Fruit fly (Drosophila melanogaster) whole organism, embryonic: ENCODE results near the gene mRpS10.

Source experiments
- BEAF-32 ChIP-seq: fragments of 200-800 bp; sonication (Bioruptor generic); optimal IDR thresholded peaks from 3 replicates; lab custom pipeline; 2017; ENCODE audit warnings: missing biosample characterization, missing genetic modification characterization, mild to moderate bottlenecking, moderate library complexity, missing genetic modification reagents
- CG10209 ChIP-seq: fragments of 200-800 bp; sonication (Bioruptor generic); optimal IDR thresholded peaks from 3 replicates; lab custom pipeline; 2017; ENCODE audit warnings: missing biosample characterization, mild to moderate bottlenecking, missing genetic modification characterization, missing genetic modification reagents
- CG10267 ChIP-seq: fragments of 200-800 bp; sonication (Bioruptor generic); optimal IDR thresholded peaks from 2 replicates; lab custom pipeline; 2018; ENCODE audit warnings: missing biosample characterization, mild to moderate bottlenecking, missing genetic modification characterization, moderate library complexity
- CG10462 ChIP-seq: fragments of 200-800 bp; sonication (Bioruptor generic); optimal IDR thresholded peaks from 2 replicates; lab custom pipeline; 2016; ENCODE audit warnings: missing biosample characterization, missing genetic modification characterization
- CG11093 ChIP-seq: fragments of 200-800 bp; sonication (Bioruptor generic); IDR thresholded peaks from 3 replicates; pipeline ENCODE4 v1.3.6; 2022; ENCODE audit warnings: missing biosample characterization, missing genetic modification characterization
- CG12391 ChIP-seq: fragments of 200-800 bp; sonication (Bioruptor generic); optimal IDR thresholded peaks from 3 replicates; lab custom pipeline; 2018; ENCODE audit warnings: missing biosample characterization, mild to moderate bottlenecking, missing genetic modification characterization, moderate library complexity
- CG13296 ChIP-seq: fragments of 200-800 bp; sonication (Bioruptor generic); optimal IDR thresholded peaks from 3 replicates; lab custom pipeline; 2018; ENCODE audit warnings: missing biosample characterization, mild to moderate bottlenecking, missing genetic modification characterization
- CG14014 ChIP-seq: fragments of 200-800 bp; sonication (Bioruptor generic); IDR thresholded peaks from 2 replicates; pipeline ENCODE4 v1.3.6; 2022; ENCODE audit warnings: missing biosample characterization, missing genetic modification characterization
- CG15514 ChIP-seq: fragments of 200-800 bp; sonication (Bioruptor generic); optimal IDR thresholded peaks from 3 replicates; lab custom pipeline; 2017; ENCODE audit warnings: missing biosample characterization, missing genetic modification characterization, mild to moderate bottlenecking, moderate library complexity, missing genetic modification reagents
- CG2116 ChIP-seq: fragments of 200-800 bp; sonication (Bioruptor generic); optimal IDR thresholded peaks from 3 replicates; lab custom pipeline; 2018; ENCODE audit warnings: missing biosample characterization, mild to moderate bottlenecking, missing genetic modification characterization
- CG2712 ChIP-seq: fragments of 200-800 bp; optimal IDR thresholded peaks from 3 replicates; lab custom pipeline; 2019; ENCODE audit warnings: missing biosample characterization, mild to moderate bottlenecking, missing genetic modification characterization, moderate library complexity
- CG5180 ChIP-seq: fragments of 200-800 bp; sonication (Bioruptor generic); optimal IDR thresholded peaks from 3 replicates; lab custom pipeline; 2017; ENCODE audit warnings: missing biosample characterization, missing genetic modification characterization, mild to moderate bottlenecking, moderate library complexity, missing genetic modification reagents
- CG6272 ChIP-seq: fragments of 200-800 bp; sonication (Bioruptor generic); IDR thresholded peaks from 2 replicates; pipeline ENCODE4 v1.3.6; 2022; ENCODE audit warnings: missing biosample characterization, missing genetic modification characterization
- CG7928 ChIP-seq: fragments of 200-800 bp; sonication (Bioruptor generic); optimal IDR thresholded peaks from 2 replicates; lab custom pipeline; 2017; ENCODE audit warnings: missing biosample characterization, mild to moderate bottlenecking, missing genetic modification characterization
- CG8388 ChIP-seq: fragments of 200-800 bp; sonication (Bioruptor generic); optimal IDR thresholded peaks from 2 replicates; lab custom pipeline; 2019; ENCODE audit warnings: missing biosample characterization, mild to moderate bottlenecking, missing genetic modification characterization, moderate library complexity
- CoRest ChIP-seq: fragments of 200-800 bp; sonication (Bioruptor generic); optimal IDR thresholded peaks from 3 replicates; lab custom pipeline; 2018; ENCODE audit warnings: missing biosample characterization, mild to moderate bottlenecking, missing genetic modification characterization, moderate library complexity
- D ChIP-seq, 2 experiments: fragments of 200-800 bp in 1 of 2; fragments of >200 bp in 1 of 2; sonication (Bioruptor generic) in 1 of 2; optimal IDR thresholded peaks; 2 replicates in 1 of 2; 3 replicates in 1 of 2; lab custom pipeline; 2017; ENCODE audit warnings: mild to moderate bottlenecking in 1 of 2, missing biosample characterization in 1 of 2, missing genetic modification characterization in 1 of 2, missing genetic modification reagents in 1 of 2
- Deaf1 ChIP-seq: fragments of 200-800 bp; optimal IDR thresholded peaks from 3 replicates; lab custom pipeline; 2019; ENCODE audit warnings: missing biosample characterization, mild to moderate bottlenecking, missing genetic modification characterization, moderate library complexity
- Dp ChIP-seq: fragments of 200-800 bp; sonication (Bioruptor generic); optimal IDR thresholded peaks from 2 replicates; lab custom pipeline; 2018; ENCODE audit warnings: missing biosample characterization, mild to moderate bottlenecking, missing genetic modification characterization, moderate library complexity
- Ets97D ChIP-seq: fragments of 200-800 bp; sonication (Bioruptor generic); optimal IDR thresholded peaks from 3 replicates; lab custom pipeline; 2016; ENCODE audit warnings: missing biosample characterization, missing genetic modification characterization
- HLH54F ChIP-seq: fragments of 200-800 bp; sonication (Bioruptor generic); optimal IDR thresholded peaks from 3 replicates; lab custom pipeline; 2016; ENCODE audit warnings: missing biosample characterization, missing genetic modification characterization
- Lhr ChIP-seq: fragments of 200-800 bp; sonication (Bioruptor generic); optimal IDR thresholded peaks from 3 replicates; lab custom pipeline; 2017; ENCODE audit warnings: mild to moderate bottlenecking, missing biosample characterization, missing genetic modification reagents, missing genetic modification characterization
- MESR4 ChIP-seq: fragments of 200-800 bp; sonication (Bioruptor generic); optimal IDR thresholded peaks from 2 replicates; lab custom pipeline; 2018; ENCODE audit warnings: missing biosample characterization, mild to moderate bottlenecking, missing genetic modification characterization, moderate library complexity
- Med ChIP-seq: fragments of 200-800 bp; sonication (Bioruptor generic); peaks from one replicate; lab custom pipeline; 2016; ENCODE audit warnings: missing biosample characterization, missing genetic modification characterization, mild to moderate bottlenecking, inconsistent platforms, moderate library complexity
- Myb ChIP-seq: fragments of 200-800 bp; sonication (Bioruptor generic); optimal IDR thresholded peaks from 2 replicates; lab custom pipeline; 2016; ENCODE audit warnings: missing biosample characterization, missing genetic modification characterization
- Opbp ChIP-seq: fragments of 200-800 bp; sonication (Bioruptor generic); IDR thresholded peaks from 3 replicates; pipeline ENCODE4 v1.3.6; 2022; ENCODE audit warnings: missing biosample characterization, missing genetic modification characterization; ENCODE audit not compliant: partially characterized antibody
- Rfx ChIP-seq: fragments of 200-800 bp; sonication (Bioruptor generic); IDR thresholded peaks from 2 replicates; pipeline ENCODE4 v1.3.6; 2022; ENCODE audit warnings: missing biosample characterization, missing genetic modification characterization
- Sox100B ChIP-seq: fragments of 200-800 bp; sonication (Bioruptor generic); optimal IDR thresholded peaks from 3 replicates; lab custom pipeline; 2018; ENCODE audit warnings: missing biosample characterization, mild to moderate bottlenecking, missing genetic modification characterization
- bcd ChIP-seq: fragments of 200-800 bp; sonication (Bioruptor generic); optimal IDR thresholded peaks from 2 replicates; lab custom pipeline; 2017; ENCODE audit warnings: missing biosample characterization, mild to moderate bottlenecking, missing genetic modification characterization
- cad ChIP-seq: fragments of >200 bp; optimal IDR thresholded peaks from 2 replicates; lab custom pipeline; 2017; ENCODE audit warnings: missing biosample characterization, missing genetic modification characterization
- gce ChIP-seq: fragments of 200-800 bp; sonication (Bioruptor generic); IDR thresholded peaks from 3 replicates; pipeline ENCODE4 v1.3.6; 2022; ENCODE audit warnings: missing biosample characterization, missing genetic modification characterization
- kah ChIP-seq: fragments of 200-800 bp; sonication (Bioruptor generic); optimal IDR thresholded peaks from 2 replicates; lab custom pipeline; 2018; ENCODE audit warnings: missing biosample characterization, mild to moderate bottlenecking, missing genetic modification characterization
- org-1 ChIP-seq: fragments of 200-800 bp; sonication (Bioruptor generic); optimal IDR thresholded peaks from 2 replicates; lab custom pipeline; 2017; ENCODE audit warnings: missing biosample characterization, missing genetic modification characterization
- phol ChIP-seq: fragments of 200-800 bp; sonication (Bioruptor generic); optimal IDR thresholded peaks from 3 replicates; lab custom pipeline; 2018; ENCODE audit warnings: missing biosample characterization, mild to moderate bottlenecking, missing genetic modification characterization, moderate library complexity
- prd ChIP-seq, 3 experiments: fragments of >200 bp in 2 of 3; fragments of 200-800 bp in 1 of 3; sonication (Bioruptor generic) in 1 of 3; optimal IDR thresholded peaks in 2 of 3; IDR thresholded peaks in 1 of 3; 2 replicates in 2 of 3; 3 replicates in 1 of 3; pipeline versions ENCODE4 v1.3.6 to Lab custom; 2017 to 2022; ENCODE audit warnings: missing biosample characterization in 1 of 3, missing genetic modification characterization in 1 of 3
- pzg ChIP-seq: fragments of 200-800 bp; sonication (Bioruptor generic); optimal IDR thresholded peaks from 3 replicates; lab custom pipeline; 2018; ENCODE audit warnings: missing biosample characterization, mild to moderate bottlenecking, missing genetic modification characterization, moderate library complexity
- row ChIP-seq: fragments of 200-800 bp; sonication (Bioruptor generic); IDR thresholded peaks from 3 replicates; pipeline ENCODE4 v1.3.6; 2022; ENCODE audit warnings: missing biosample characterization, missing genetic modification characterization
- sc ChIP-seq, 3 experiments: fragments of >200 bp in 2 of 3; fragments of 200-800 bp in 1 of 3; sonication (Bioruptor generic) in 1 of 3; optimal IDR thresholded peaks; 2 replicates in 2 of 3; 3 replicates in 1 of 3; lab custom pipeline; 2017; ENCODE audit warnings: mild to moderate bottlenecking in 1 of 3, missing biosample characterization in 1 of 3, missing genetic modification characterization in 1 of 3, missing genetic modification reagents in 1 of 3
- tll ChIP-seq, 2 experiments: fragments of 200-800 bp in 1 of 2; fragments of >200 bp in 1 of 2; sonication (Bioruptor generic) in 1 of 2; optimal IDR thresholded peaks; 2 replicates each; lab custom pipeline; 2017 to 2019; ENCODE audit warnings: missing biosample characterization in 2 of 2, missing genetic modification characterization in 2 of 2, mild to moderate bottlenecking in 1 of 2, moderate library complexity in 1 of 2
- trem ChIP-seq: fragments of 200-800 bp; optimal IDR thresholded peaks from 3 replicates; lab custom pipeline; 2019; ENCODE audit warnings: missing biosample characterization, mild to moderate bottlenecking, missing genetic modification characterization, moderate library complexity
- vvl ChIP-seq: fragments of 200-800 bp; sonication (Bioruptor generic); IDR thresholded peaks from 2 replicates; pipeline ENCODE4 v1.3.6; 2022; ENCODE audit warnings: missing biosample characterization, missing genetic modification characterization

The mRpS10 gene

dm6 chr3R:15249037-15249436 lies 19.6 kb downstream of the mRpS10 start, which contains the start of gene Amt:
TSS of gene Amt (minus strand) at chr3R:15249137.
- TF ChIP-seq cad (GFP tag; lab: Kevin White, UChicago): no peak
- TF ChIP-seq Dp: no peak
- no peak for TF ChIP-seq CG11093
- no peak for TF ChIP-seq bcd (GFP tag; lab: Kevin White, UChicago)
- no peak for TF ChIP-seq CG13296 (GFP tag; lab: Kevin White, UChicago)
- TF ChIP-seq prd (optimal IDR thresholded peaks at IDR 0.05; lab: Kevin White, UChicago): no peak
- no peak for TF ChIP-seq prd (GFP tag; IDR thresholded peaks at IDR 0.05; lab: Robert Waterston, UW)
- no peak for TF ChIP-seq CG6272 (GFP tag; lab: Robert Waterston, UW)
- no peak for TF ChIP-seq tll (GFP tag; optimal IDR thresholded peaks at IDR 0.05; lab: Kevin White, UChicago)
- TF ChIP-seq CG14014: no peak
- TF ChIP-seq CG10209 (GFP tag; lab: Kevin White, UChicago): no peak

dm6 chr3R:15249735-15250134 lies 20.3 kb downstream of the mRpS10 start, which contains the start of gene CG42404:
TSS of gene CG42404 (plus strand) at chr3R:15250094.
- no peak for TF ChIP-seq org-1 (GFP tag; lab: Kevin White, UChicago)
- peak; percentile 45 for TF ChIP-seq D (optimal IDR thresholded peaks at IDR 0.05; lab: Kevin White, UChicago)
- TF ChIP-seq D (GFP tag; optimal IDR thresholded peaks at IDR 0.05; lab: Kevin White, UChicago): no peak
- no peak for TF ChIP-seq Rfx
- TF ChIP-seq Opbp: peak; percentile 34; the same call in 2 of the 3 replicates
- peak; percentile 6 for TF ChIP-seq Dp
- peak; percentile 5 for TF ChIP-seq CG10267 (tag; lab: Kevin White, UChicago)
- peak; percentile 92 for TF ChIP-seq CG7928 (GFP tag; lab: Kevin White, UChicago)
- TF ChIP-seq gce (GFP tag; lab: Robert Waterston, UW): no peak
- TF ChIP-seq vvl (GFP tag; lab: Robert Waterston, UW): no peak
- peak; percentile 21 for TF ChIP-seq CG12391 (tag; lab: Kevin White, UChicago)
- TF ChIP-seq CG15514 (GFP tag; lab: Kevin White, UChicago): peak; percentile 99
- TF ChIP-seq CoRest (tag; lab: Kevin White, UChicago): peak; percentile 22
- peak; percentile 86 for TF ChIP-seq Deaf1 (tag; lab: Kevin White, UChicago)
- no peak for TF ChIP-seq kah
- peak; percentile 4 for TF ChIP-seq BEAF-32 (GFP tag; lab: Kevin White, UChicago)
- TF ChIP-seq MESR4 (GFP tag; lab: Kevin White, UChicago): peak; percentile 7
- TF ChIP-seq CG2712 (tag; lab: Kevin White, UChicago): peak; percentile 7
- TF ChIP-seq CG5180 (GFP tag; lab: Kevin White, UChicago): peak; percentile 77
- peak; percentile 15 for TF ChIP-seq CG2116 (GFP tag; lab: Kevin White, UChicago)
- TF ChIP-seq row: peak; percentile 18; the same call in 1 of the 3 replicates
- TF ChIP-seq HLH54F (GFP tag; lab: Kevin White, UChicago): no peak
- TF ChIP-seq pzg (GFP tag; lab: Kevin White, UChicago): peak; percentile 51
- peak; percentile 68 for TF ChIP-seq CG10462 (GFP tag; lab: Kevin White, UChicago)
- peak; percentile 0 for TF ChIP-seq phol (tag; lab: Kevin White, UChicago)
- TF ChIP-seq Ets97D (GFP tag; lab: Kevin White, UChicago): peak; percentile 5
- peak; percentile 95 for TF ChIP-seq Myb (GFP tag; lab: Kevin White, UChicago)
- TF ChIP-seq sc (optimal IDR thresholded peaks at IDR 0.05; lab: Kevin White, UChicago): no peak
- TF ChIP-seq sc (GFP tag; optimal IDR thresholded peaks at IDR 0.05; lab: Kevin White, UChicago): no peak
- peak; percentile 82 for TF ChIP-seq Med
- no peak for TF ChIP-seq Sox100B (GFP tag; lab: Kevin White, UChicago)
- TF ChIP-seq trem (tag; lab: Kevin White, UChicago): peak; percentile 17
- TF ChIP-seq Lhr (GFP tag; lab: Kevin White, UChicago): peak; percentile 4
- peak; percentile 16 for TF ChIP-seq CG8388
